Fruit fly (Drosophila melanogaster) whole organism, prepupa: ENCODE measurements around the gene Rrp45.

ENCODE experiments used
- CG11762 ChIP-seq: fragments of 200-800 bp; sonication (Bioruptor generic); optimal IDR thresholded peaks from 3 replicates; lab custom pipeline; 2016; ENCODE audit warnings: missing biosample characterization, missing genetic modification characterization; ENCODE audit not compliant: insufficient read depth
- Eip93F ChIP-seq: fragments of 200-800 bp; sonication (Bioruptor generic); optimal IDR thresholded peaks from 2 replicates; lab custom pipeline; 2016; ENCODE audit warnings: missing biosample characterization, mild to moderate bottlenecking, missing genetic modification characterization
- Hr38 ChIP-seq: sonication (Bioruptor generic); optimal IDR thresholded peaks from 2 replicates; lab custom pipeline; 2016; ENCODE audit warnings: missing biosample characterization, missing genetic modification characterization

- no peak for TF ChIP-seq Hr38
- TF ChIP-seq CG11762 (GFP tag; lab: Kevin White, UChicago), result no peak
- no peak for TF ChIP-seq Eip93F (GFP tag; lab: Kevin White, UChicago)
Observed at dm6 chrX:16805768-16806167, 14.7 kb upstream of the Rrp45 start, which contains the start of gene ppk28.
